Fruit fly (Drosophila melanogaster): ENCODE data around the gene CG13055.

Gene CG13055

DNA sequence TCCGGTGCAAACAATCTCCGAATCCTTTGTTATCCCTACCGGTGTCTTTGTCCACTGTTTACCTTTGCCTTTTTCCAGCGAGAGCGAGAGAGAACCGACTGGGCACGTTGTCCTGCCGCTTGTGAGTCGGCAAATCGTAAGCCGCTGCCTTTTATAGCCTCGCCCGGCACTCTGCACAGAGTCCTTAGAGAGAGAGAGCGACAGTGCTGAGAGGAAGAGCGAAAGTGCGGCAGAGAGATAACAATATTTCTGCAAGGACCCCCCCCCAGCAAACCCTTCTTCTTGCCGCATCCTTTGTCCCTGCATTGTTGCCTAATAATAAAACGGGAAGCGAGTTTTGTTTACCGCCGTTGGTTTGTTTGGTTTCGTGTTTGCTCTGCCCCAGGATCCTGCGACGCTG is at the start of gene CG13055:
Gene CG13055 (minus strand): TSS at position 101 of the 400 bp plus-strand sequence.
- no peak for TF ChIP-seq tj (GFP tag; optimal IDR thresholded peaks at IDR 0.05)

DNA sequence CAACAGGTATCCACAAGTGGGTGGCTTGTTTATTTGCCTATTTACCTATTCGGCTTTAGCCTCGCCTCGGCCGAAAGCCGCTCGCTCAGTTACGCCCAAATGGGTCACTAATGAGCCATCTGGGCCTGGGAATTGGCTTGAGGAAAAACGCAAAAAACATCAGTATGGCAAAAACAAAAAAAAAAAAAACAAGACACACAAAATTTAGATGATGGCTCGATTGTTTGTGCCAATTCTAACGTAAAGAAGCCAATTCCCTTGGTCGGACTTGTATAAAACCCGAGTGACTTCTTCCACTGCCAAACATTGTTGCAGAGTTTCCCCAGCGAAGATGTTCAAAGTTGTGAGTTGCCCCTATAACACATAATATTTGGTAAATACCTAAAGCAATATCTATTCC is 49.0 kb upstream of the CG13055 start, which contains the start of gene CG4982:
Gene CG4982 (plus strand): TSS at position 301 of the 400 bp plus-strand sequence.
- TF ChIP-seq CG5204 (GFP tag; optimal IDR thresholded peaks at IDR 0.05) (no peak), toe (GFP tag; optimal IDR thresholded peaks at IDR 0.05) (no peak), CG1620 (GFP tag; optimal IDR thresholded peaks at IDR 0.05) (no peak), Hr96 (GFP tag; optimal IDR thresholded peaks at IDR 0.05) (no peak), CG7101 (tag; optimal IDR thresholded peaks at IDR 0.05) (no peak), CG12768 (GFP tag; optimal IDR thresholded peaks at IDR 0.05) (no peak), CG7045 (GFP tag; optimal IDR thresholded peaks at IDR 0.05) (no peak), cnc (optimal IDR thresholded peaks at IDR 0.05) (no peak), pad (GFP tag; optimal IDR thresholded peaks at IDR 0.05) (no peak), CG33017 (tag; optimal IDR thresholded peaks at IDR 0.05) (no peak), Mnt (GFP tag; optimal IDR thresholded peaks at IDR 0.05) (no peak), bab1 (GFP tag; optimal IDR thresholded peaks at IDR 0.05) (no peak), Clk (GFP tag; optimal IDR thresholded peaks at IDR 0.05) (no peak), tj (GFP tag; optimal IDR thresholded peaks at IDR 0.05) (no peak), ovo (GFP tag; optimal IDR thresholded peaks at IDR 0.05) (no peak), kay (GFP tag; ENCODE audit: borderline replicate concordance) (no peak), Crg-1 (GFP tag; optimal IDR thresholded peaks at IDR 0.05) (no peak), CG14711 (tag; optimal IDR thresholded peaks at IDR 0.05) (no peak), cic (GFP tag; optimal IDR thresholded peaks at IDR 0.05) (no peak)

- TF ChIP-seq pad (GFP tag; optimal IDR thresholded peaks at IDR 0.05), result no peak
- TF ChIP-seq cnc (optimal IDR thresholded peaks at IDR 0.05), result no peak
- no peak for TF ChIP-seq CG12768 (GFP tag; optimal IDR thresholded peaks at IDR 0.05)
- TF ChIP-seq Clk (GFP tag; optimal IDR thresholded peaks at IDR 0.05), result no peak
- TF ChIP-seq CG5204 (GFP tag; optimal IDR thresholded peaks at IDR 0.05), result no peak
- TF ChIP-seq CG14711 (tag; optimal IDR thresholded peaks at IDR 0.05), result no peak
- TF ChIP-seq ovo (GFP tag; optimal IDR thresholded peaks at IDR 0.05), result no peak
- TF ChIP-seq CG7045 (GFP tag; optimal IDR thresholded peaks at IDR 0.05), result no peak
- TF ChIP-seq kay (GFP tag; ENCODE audit: borderline replicate concordance), result no peak
- no peak for TF ChIP-seq Hr96 (GFP tag; optimal IDR thresholded peaks at IDR 0.05)
- no peak for TF ChIP-seq toe (GFP tag; optimal IDR thresholded peaks at IDR 0.05)
- no peak for TF ChIP-seq CG1620 (GFP tag; optimal IDR thresholded peaks at IDR 0.05)
- no peak for TF ChIP-seq CG11617 (GFP tag; optimal IDR thresholded peaks at IDR 0.05)
- no peak for TF ChIP-seq Mnt (GFP tag; optimal IDR thresholded peaks at IDR 0.05)
- TF ChIP-seq CG33017 (tag; optimal IDR thresholded peaks at IDR 0.05), result no peak
These were observed 43.3 kb upstream of the CG13055 start, which contains the start of gene CG4962 for dm6 chr3L:16295447-16295846. TSS of gene CG4962 (minus strand) at chr3L:16295547.

DNA sequence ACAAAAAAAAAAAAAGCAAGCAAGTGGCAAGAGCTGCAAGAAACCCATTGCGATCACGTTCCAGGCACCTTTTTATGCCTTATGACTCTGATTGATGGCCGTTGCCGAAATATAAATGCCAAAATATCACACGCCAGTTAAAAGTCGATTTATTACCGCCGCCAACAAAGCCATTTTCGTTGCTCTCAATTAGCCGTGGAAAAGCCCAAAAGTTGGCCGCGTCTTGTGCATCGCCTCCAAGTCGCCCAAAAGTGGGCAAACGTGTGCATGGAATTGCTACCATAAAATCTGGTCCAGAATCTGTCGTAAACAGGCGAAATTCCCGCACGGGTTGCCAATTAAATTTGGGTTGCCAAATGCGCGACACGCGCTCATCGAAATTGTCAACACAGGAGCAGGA is 39.5 kb upstream of the CG13055 start:
- TF ChIP-seq tj (GFP tag; optimal IDR thresholded peaks at IDR 0.05) (no peak), toe (GFP tag; optimal IDR thresholded peaks at IDR 0.05) (no peak), cnc (optimal IDR thresholded peaks at IDR 0.05) (no peak), CG33017 (tag; optimal IDR thresholded peaks at IDR 0.05) (no peak), CG7045 (GFP tag; optimal IDR thresholded peaks at IDR 0.05) (no peak), bab1 (GFP tag; optimal IDR thresholded peaks at IDR 0.05) (no peak), CG7101 (tag; optimal IDR thresholded peaks at IDR 0.05) (no peak), kay (GFP tag; ENCODE audit: borderline replicate concordance) (no peak), CG5204 (GFP tag; optimal IDR thresholded peaks at IDR 0.05) (no peak), Crg-1 (GFP tag; optimal IDR thresholded peaks at IDR 0.05) (no peak), ovo (GFP tag; optimal IDR thresholded peaks at IDR 0.05) (no peak), CG14711 (tag; optimal IDR thresholded peaks at IDR 0.05) (no peak), CG12768 (GFP tag; optimal IDR thresholded peaks at IDR 0.05) (no peak)

- TF ChIP-seq Clk (GFP tag; optimal IDR thresholded peaks at IDR 0.05) (no peak), Crg-1 (GFP tag; optimal IDR thresholded peaks at IDR 0.05) (no peak), CG5204 (GFP tag; optimal IDR thresholded peaks at IDR 0.05) (no peak), kay (GFP tag; ENCODE audit: borderline replicate concordance) (no peak), CG33017 (tag; optimal IDR thresholded peaks at IDR 0.05) (no peak), CG14711 (tag; optimal IDR thresholded peaks at IDR 0.05) (no peak), CG1620 (GFP tag; optimal IDR thresholded peaks at IDR 0.05) (no peak), Hr96 (GFP tag; optimal IDR thresholded peaks at IDR 0.05) (no peak), CG7101 (tag; optimal IDR thresholded peaks at IDR 0.05) (no peak), CG11617 (GFP tag; optimal IDR thresholded peaks at IDR 0.05) (no peak), Mnt (GFP tag; optimal IDR thresholded peaks at IDR 0.05) (no peak)
These were observed 38.7 kb upstream of the CG13055 start, which contains the start of gene CG13045 for dm6 chr3L:16290850-16291249. TSS of gene CG13045 (minus strand) at chr3L:16290950.

- TF ChIP-seq Hr96 (GFP tag; optimal IDR thresholded peaks at IDR 0.05), result no peak
- no peak for TF ChIP-seq CG14711 (tag; optimal IDR thresholded peaks at IDR 0.05)
- TF ChIP-seq toe (GFP tag; optimal IDR thresholded peaks at IDR 0.05), result no peak
- no peak for TF ChIP-seq CG7101 (tag; optimal IDR thresholded peaks at IDR 0.05)
- TF ChIP-seq Crg-1 (GFP tag; optimal IDR thresholded peaks at IDR 0.05), result no peak
- TF ChIP-seq Mnt (GFP tag; optimal IDR thresholded peaks at IDR 0.05), result no peak
- TF ChIP-seq CG12768 (GFP tag; optimal IDR thresholded peaks at IDR 0.05), result no peak
- TF ChIP-seq cnc (optimal IDR thresholded peaks at IDR 0.05), result no peak
- no peak for TF ChIP-seq bab1 (GFP tag; optimal IDR thresholded peaks at IDR 0.05)
- TF ChIP-seq Clk (GFP tag; optimal IDR thresholded peaks at IDR 0.05), result no peak
- TF ChIP-seq CG11617 (GFP tag; optimal IDR thresholded peaks at IDR 0.05), result no peak
- TF ChIP-seq CG7045 (GFP tag; optimal IDR thresholded peaks at IDR 0.05), result no peak
- no peak for TF ChIP-seq cic (GFP tag; optimal IDR thresholded peaks at IDR 0.05)
- TF ChIP-seq CG33017 (tag; optimal IDR thresholded peaks at IDR 0.05), result no peak
- TF ChIP-seq CG5204 (GFP tag; optimal IDR thresholded peaks at IDR 0.05), result no peak
These were observed 36.9 kb upstream of the CG13055 start for dm6 chr3L:16289067-16289466.
